Fruit fly (Drosophila melanogaster): ENCODE data around the gene Pxt.

The Pxt gene

DNA sequence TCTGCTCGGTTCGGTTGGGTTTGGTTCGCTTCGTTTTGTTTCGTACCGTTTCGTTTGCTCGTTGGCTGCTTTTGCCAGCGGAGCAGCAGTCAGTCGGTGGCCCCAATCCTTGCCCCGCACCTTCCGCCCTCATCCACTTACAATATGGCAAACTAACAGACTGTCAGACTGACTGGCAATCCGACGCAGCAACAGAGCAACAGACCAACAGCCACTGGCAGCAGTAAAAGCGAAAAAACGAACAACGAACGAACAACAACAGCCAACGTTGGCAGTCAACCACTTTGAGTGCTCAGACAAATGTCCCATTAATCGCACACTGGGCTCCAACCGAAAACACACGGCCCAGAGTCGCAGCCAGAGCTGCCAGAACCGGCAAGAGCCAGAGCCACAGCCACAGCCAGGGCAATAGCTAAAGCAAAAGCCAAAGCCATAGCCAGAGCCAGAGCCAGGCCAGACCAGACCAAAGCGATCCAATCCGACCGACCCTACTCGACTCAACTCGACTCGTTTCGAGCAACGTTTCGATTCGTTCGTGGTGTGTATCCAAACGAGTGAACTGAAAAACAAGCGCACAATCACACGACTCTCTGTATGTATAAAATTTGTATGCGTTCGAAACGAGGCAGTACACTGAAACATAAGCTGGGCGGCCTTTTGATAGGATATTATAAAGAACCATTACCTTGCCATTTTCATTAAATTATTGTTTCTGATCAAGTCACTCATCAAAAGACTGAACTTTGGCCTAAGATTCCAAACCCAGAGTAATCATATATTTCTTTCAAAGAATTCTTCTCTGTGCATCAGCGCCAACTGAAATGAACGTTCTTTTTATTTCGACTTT is 15.3 kb upstream of the Pxt start (continued):
- TF ChIP-seq Asciz (GFP tag; optimal IDR thresholded peaks at IDR 0.05) (peak; percentile 99), CG2202 (tag; optimal IDR thresholded peaks at IDR 0.05) (peak; percentile 98), Jarid2 (GFP tag; optimal IDR thresholded peaks at IDR 0.05) (peak; percentile 93), CG9876 (GFP tag; optimal IDR thresholded peaks at IDR 0.05) (peak; percentile 98), CG4707 (GFP tag; optimal IDR thresholded peaks at IDR 0.05) (peak; percentile 95), sens-2 (GFP tag; IDR thresholded peaks at IDR 0.05) (peak; percentile 98), unpg (GFP tag; optimal IDR thresholded peaks at IDR 0.05) (peak; percentile 99), amos (GFP tag; IDR thresholded peaks at IDR 0.05; ENCODE audit: partially characterized antibody) (no peak), CG10979 (tag; optimal IDR thresholded peaks at IDR 0.05) (peak; percentile 99), tgo (GFP tag; IDR thresholded peaks at IDR 0.05) (peak; percentile 99), CG9797 (GFP tag; optimal IDR thresholded peaks at IDR 0.05) (peak; percentile 59), CG3995 (GFP tag; optimal IDR thresholded peaks at IDR 0.05) (peak; percentile 82), E2f1 (GFP tag; IDR thresholded peaks at IDR 0.05) (peak; percentile 99), chn (GFP tag; optimal IDR thresholded peaks at IDR 0.05) (peak; percentile 99), Ets97D (GFP tag; optimal IDR thresholded peaks at IDR 0.05) (peak; percentile 96), D19B (GFP tag; optimal IDR thresholded peaks at IDR 0.05) (peak; percentile 94), MESR4 (GFP tag; optimal IDR thresholded peaks at IDR 0.05) (peak; percentile 86), sens (GFP tag) (peak; percentile 100), CG7963 (GFP tag; IDR thresholded peaks at IDR 0.05; ENCODE audit: partially characterized antibody) (no peak), zf30C (GFP tag; optimal IDR thresholded peaks at IDR 0.05) (peak; percentile 89), Sry-β (GFP tag; optimal IDR thresholded peaks at IDR 0.05) (peak; percentile 72), ash1 (GFP tag; optimal IDR thresholded peaks at IDR 0.05) (peak; percentile 80), CG1529 (GFP tag; optimal IDR thresholded peaks at IDR 0.05) (peak; percentile 99), CG6854 (GFP tag; optimal IDR thresholded peaks at IDR 0.05) (peak; percentile 98), sc (optimal IDR thresholded peaks at IDR 0.05) (no peak), sc (GFP tag; optimal IDR thresholded peaks at IDR 0.05) (peak; percentile 99), Abd-B (GFP tag; optimal IDR thresholded peaks at IDR 0.05) (peak; percentile 99), CG10267 (tag; optimal IDR thresholded peaks at IDR 0.05) (peak; percentile 95), lilli (GFP tag; optimal IDR thresholded peaks at IDR 0.05) (peak; percentile 99), CG6175 (GFP tag; IDR thresholded peaks at IDR 0.05) (peak; percentile 97), CG13287 (GFP tag; IDR thresholded peaks at IDR 0.05; ENCODE audit: partially characterized antibody) (peak; percentile 39; the same call in 1 of the 2 replicates), lbe (GFP tag; optimal IDR thresholded peaks at IDR 0.05) (peak; percentile 99), CG17359 (tag; optimal IDR thresholded peaks at IDR 0.05) (peak; percentile 99), CG3407 (GFP tag; optimal IDR thresholded peaks at IDR 0.05) (peak; percentile 97), gt (GFP tag; IDR thresholded peaks at IDR 0.05) (peak; percentile 95), kah (GFP tag; optimal IDR thresholded peaks at IDR 0.05) (peak; percentile 90), ATbp (GFP tag; optimal IDR thresholded peaks at IDR 0.05) (peak; percentile 99), CkIIα-i1 (GFP tag; IDR thresholded peaks at IDR 0.05) (peak; percentile 96), CG11093 (GFP tag; IDR thresholded peaks at IDR 0.05) (peak; percentile 98), wek (GFP tag; optimal IDR thresholded peaks at IDR 0.05) (peak; percentile 92), trem (tag; optimal IDR thresholded peaks at IDR 0.05) (peak; percentile 96), Xbp1 (GFP tag; optimal IDR thresholded peaks at IDR 0.05) (peak; percentile 99), Bteb2 (GFP tag; optimal IDR thresholded peaks at IDR 0.05) (peak; percentile 99), CG9817 (tag; optimal IDR thresholded peaks at IDR 0.05) (peak; percentile 97), CG7372 (GFP tag; IDR thresholded peaks at IDR 0.05) (peak; percentile 98), Nf-YC (tag; optimal IDR thresholded peaks at IDR 0.05) (peak; percentile 86), CG17328 (GFP tag; IDR thresholded peaks at IDR 0.05) (peak; percentile 99), Ssrp (tag; optimal IDR thresholded peaks at IDR 0.05) (peak; percentile 98)

All from whole organism, embryonic.